Fruit fly (Drosophila melanogaster) whole organism, embryonic: ENCODE data around the gene Spn27A.

Experiments used
- Ada2b ChIP-seq: fragments of 200-800 bp; sonication (Bioruptor generic); IDR thresholded peaks from 2 replicates; pipeline ENCODE4 v1.3.6; 2022; ENCODE audit warnings: missing biosample characterization, missing genetic modification characterization
- Atf3 ChIP-seq: fragments of 200-800 bp; sonication (Bioruptor generic); optimal IDR thresholded peaks from 3 replicates; lab custom pipeline; 2016; ENCODE audit warnings: missing biosample characterization, missing genetic modification characterization
- Bteb2 ChIP-seq: fragments of 200-800 bp; sonication (Bioruptor generic); optimal IDR thresholded peaks from 2 replicates; lab custom pipeline; 2016; ENCODE audit warnings: missing biosample characterization, missing genetic modification characterization
- CG10979 ChIP-seq: fragments of 200-800 bp; sonication (Bioruptor generic); optimal IDR thresholded peaks from 2 replicates; lab custom pipeline; 2018; ENCODE audit warnings: missing biosample characterization, mild to moderate bottlenecking, missing genetic modification characterization, moderate library complexity
- CG11398 ChIP-seq: fragments of 200-800 bp; sonication (Bioruptor generic); optimal IDR thresholded peaks from 2 replicates; lab custom pipeline; 2016; ENCODE audit warnings: missing biosample characterization, missing genetic modification characterization
- CG13287 ChIP-seq: fragments of 200-800 bp; sonication (Bioruptor generic); IDR thresholded peaks from 2 replicates; pipeline ENCODE4 v1.3.6; 2022; ENCODE audit warnings: missing biosample characterization, missing genetic modification characterization; ENCODE audit not compliant: partially characterized antibody
- CG13775 ChIP-seq: fragments of 200-800 bp; sonication (Bioruptor generic); optimal IDR thresholded peaks from 3 replicates; lab custom pipeline; 2017; ENCODE audit warnings: missing biosample characterization, mild to moderate bottlenecking, missing genetic modification characterization
- CG14860 ChIP-seq: fragments of 200-800 bp; sonication (Bioruptor generic); IDR thresholded peaks from 3 replicates; pipeline ENCODE4 v1.3.6; 2022; ENCODE audit warnings: missing biosample characterization, missing genetic modification characterization; ENCODE audit not compliant: partially characterized antibody
- CG1792 ChIP-seq: fragments of 200-800 bp; sonication (Bioruptor generic); optimal IDR thresholded peaks from 2 replicates; lab custom pipeline; 2016; ENCODE audit warnings: missing biosample characterization, missing genetic modification characterization
- CG18599 ChIP-seq: fragments of 200-800 bp; sonication (Bioruptor generic); optimal IDR thresholded peaks from 3 replicates; lab custom pipeline; 2017; ENCODE audit warnings: missing biosample characterization, missing genetic modification characterization, mild to moderate bottlenecking, moderate library complexity, missing genetic modification reagents
- CG18619 ChIP-seq: fragments of 200-800 bp; sonication (Bioruptor generic); optimal IDR thresholded peaks from 3 replicates; lab custom pipeline; 2017; ENCODE audit warnings: missing biosample characterization, mild to moderate bottlenecking, missing genetic modification characterization
- CG2120 ChIP-seq: fragments of 200-800 bp; sonication (Bioruptor generic); optimal IDR thresholded peaks from 3 replicates; lab custom pipeline; 2016; ENCODE audit warnings: missing biosample characterization, missing genetic modification characterization
- CG3281 ChIP-seq: fragments of 200-800 bp; sonication (Bioruptor generic); optimal IDR thresholded peaks from 3 replicates; lab custom pipeline; 2017; ENCODE audit warnings: missing biosample characterization, mild to moderate bottlenecking, missing genetic modification characterization
- CG3407 ChIP-seq: fragments of 200-800 bp; sonication (Bioruptor generic); optimal IDR thresholded peaks from 2 replicates; lab custom pipeline; 2018; ENCODE audit warnings: missing biosample characterization, mild to moderate bottlenecking, missing genetic modification characterization
- CG4707 ChIP-seq: fragments of 200-800 bp; sonication (Bioruptor generic); optimal IDR thresholded peaks from 2 replicates; lab custom pipeline; 2018; ENCODE audit warnings: missing biosample characterization, mild to moderate bottlenecking, missing genetic modification characterization, moderate library complexity
- CG4854 ChIP-seq: fragments of 200-800 bp; sonication (Bioruptor generic); optimal IDR thresholded peaks from 2 replicates; lab custom pipeline; 2016; ENCODE audit warnings: missing biosample characterization, missing genetic modification characterization, inconsistent platforms
- CG6272 ChIP-seq: fragments of 200-800 bp; sonication (Bioruptor generic); IDR thresholded peaks from 2 replicates; pipeline ENCODE4 v1.3.6; 2022; ENCODE audit warnings: missing biosample characterization, missing genetic modification characterization
- CG6854 ChIP-seq: fragments of 200-800 bp; sonication (Bioruptor generic); optimal IDR thresholded peaks from 3 replicates; lab custom pipeline; 2017; ENCODE audit warnings: missing biosample characterization, mild to moderate bottlenecking, missing genetic modification characterization
- Dbx ChIP-seq: fragments of 200-800 bp; sonication (Bioruptor generic); IDR thresholded peaks from 3 replicates; pipeline ENCODE4 v1.3.6; 2022; ENCODE audit warnings: missing biosample characterization, missing genetic modification characterization
- Deaf1 ChIP-seq: fragments of 200-800 bp; optimal IDR thresholded peaks from 3 replicates; lab custom pipeline; 2019; ENCODE audit warnings: missing biosample characterization, mild to moderate bottlenecking, missing genetic modification characterization, moderate library complexity
- Dip3 ChIP-seq: fragments of 200-800 bp; sonication (Bioruptor generic); optimal IDR thresholded peaks from 3 replicates; lab custom pipeline; 2016; ENCODE audit warnings: missing biosample characterization, missing genetic modification characterization
- Fer3 ChIP-seq: fragments of 200-800 bp; sonication (Bioruptor generic); optimal IDR thresholded peaks from 2 replicates; lab custom pipeline; 2018; ENCODE audit warnings: missing biosample characterization, mild to moderate bottlenecking, missing genetic modification characterization, moderate library complexity
- Gug ChIP-seq: fragments of 200-800 bp; sonication (Bioruptor generic); IDR thresholded peaks from 4 replicates; pipeline ENCODE4 v1.3.6; 2022; ENCODE audit warnings: missing biosample characterization, missing genetic modification characterization
- Lhr ChIP-seq: fragments of 200-800 bp; sonication (Bioruptor generic); optimal IDR thresholded peaks from 3 replicates; lab custom pipeline; 2017; ENCODE audit warnings: mild to moderate bottlenecking, missing biosample characterization, missing genetic modification reagents, missing genetic modification characterization
- Med ChIP-seq: fragments of 200-800 bp; sonication (Bioruptor generic); peaks from one replicate; lab custom pipeline; 2016; ENCODE audit warnings: missing biosample characterization, missing genetic modification characterization, mild to moderate bottlenecking, inconsistent platforms, moderate library complexity
- Meics ChIP-seq: fragments of 200-800 bp; sonication (Bioruptor generic); optimal IDR thresholded peaks from 2 replicates; lab custom pipeline; 2017; ENCODE audit warnings: missing biosample characterization, mild to moderate bottlenecking, missing genetic modification characterization
- Mrtf ChIP-seq: fragments of 200-800 bp; sonication (Bioruptor generic); IDR thresholded peaks from 3 replicates; pipeline ENCODE4 v1.3.6; 2022; ENCODE audit warnings: missing biosample characterization, missing genetic modification characterization
- NfI ChIP-seq: fragments of 200-800 bp; sonication (Bioruptor generic); optimal IDR thresholded peaks from 3 replicates; lab custom pipeline; 2018; ENCODE audit warnings: missing biosample characterization, mild to moderate bottlenecking, missing genetic modification characterization, moderate library complexity
- Oli ChIP-seq: fragments of 200-800 bp; sonication (Bioruptor generic); optimal IDR thresholded peaks from 2 replicates; lab custom pipeline; 2018; ENCODE audit warnings: missing biosample characterization, mild to moderate bottlenecking, missing genetic modification characterization, moderate library complexity
- dysf ChIP-seq: fragments of 200-800 bp; sonication (Bioruptor generic); IDR thresholded peaks from 3 replicates; pipeline ENCODE4 v1.3.6; 2022; ENCODE audit warnings: missing biosample characterization, missing genetic modification characterization
- esg ChIP-seq: fragments of 200-800 bp; sonication (Bioruptor generic); conservative IDR thresholded peaks from 2 replicates; pipeline ENCODE4 v1.3.6; 2022; ENCODE audit warnings: missing biosample characterization, missing genetic modification characterization
- ftz-f1 ChIP-seq: fragments of 200-800 bp; sonication (Bioruptor generic); optimal IDR thresholded peaks from 2 replicates; lab custom pipeline; 2016; ENCODE audit warnings: missing biosample characterization, missing genetic modification characterization
- grau ChIP-seq: fragments of 200-800 bp; optimal IDR thresholded peaks from 3 replicates; lab custom pipeline; 2019; ENCODE audit warnings: missing biosample characterization, mild to moderate bottlenecking, missing genetic modification characterization, moderate library complexity
- her ChIP-seq: fragments of 200-800 bp; sonication (Bioruptor generic); optimal IDR thresholded peaks from 2 replicates; lab custom pipeline; 2016; ENCODE audit warnings: missing biosample characterization, missing genetic modification characterization
- inv ChIP-seq: fragments of 200-800 bp; sonication (Bioruptor generic); IDR thresholded peaks from 2 replicates; pipeline ENCODE4 v1.3.6; 2022; ENCODE audit warnings: missing biosample characterization, missing genetic modification characterization; ENCODE audit not compliant: partially characterized antibody
- jigr1 ChIP-seq: fragments of 200-800 bp; sonication (Bioruptor generic); IDR thresholded peaks from 3 replicates; pipeline ENCODE4 v1.3.6; 2022; ENCODE audit warnings: missing biosample characterization, missing genetic modification characterization
- lola ChIP-seq, 3 experiments: fragments of >200 bp in 2 of 3; fragments of 200-800 bp in 1 of 3; sonication (Bioruptor generic) in 1 of 3; optimal IDR thresholded peaks; 2 replicates each; lab custom pipeline; 2017 to 2019; ENCODE audit warnings: missing biosample characterization in 3 of 3, missing genetic modification characterization in 3 of 3, mild to moderate bottlenecking in 1 of 3, moderate library complexity in 1 of 3
- mirr ChIP-seq: fragments of 200-800 bp; sonication (Bioruptor generic); optimal IDR thresholded peaks from 3 replicates; lab custom pipeline; 2018; ENCODE audit warnings: missing biosample characterization, mild to moderate bottlenecking, missing genetic modification characterization
- mld ChIP-seq: fragments of 200-800 bp; sonication (Bioruptor generic); IDR thresholded peaks from 3 replicates; pipeline ENCODE4 v1.3.6; 2022; ENCODE audit warnings: missing biosample characterization, missing genetic modification characterization; ENCODE audit not compliant: partially characterized antibody
- nerfin-2 ChIP-seq: fragments of 200-800 bp; sonication (Bioruptor generic); IDR thresholded peaks from 2 replicates; pipeline ENCODE4 v1.3.6; 2022; ENCODE audit warnings: missing biosample characterization, missing genetic modification characterization; ENCODE audit not compliant: partially characterized antibody
- pb ChIP-seq: fragments of 200-800 bp; sonication (Bioruptor generic); optimal IDR thresholded peaks from 3 replicates; lab custom pipeline; 2016; ENCODE audit warnings: missing biosample characterization, missing genetic modification characterization
- pros ChIP-seq: fragments of 200-800 bp; sonication (Bioruptor generic); optimal IDR thresholded peaks from 3 replicates; lab custom pipeline; 2019; ENCODE audit warnings: missing biosample characterization, mild to moderate bottlenecking, missing genetic modification characterization, moderate library complexity
- row ChIP-seq: fragments of 200-800 bp; sonication (Bioruptor generic); IDR thresholded peaks from 3 replicates; pipeline ENCODE4 v1.3.6; 2022; ENCODE audit warnings: missing biosample characterization, missing genetic modification characterization
- sd ChIP-seq: fragments of 200-800 bp; sonication (Bioruptor generic); optimal IDR thresholded peaks from 3 replicates; lab custom pipeline; 2018; ENCODE audit warnings: missing biosample characterization, mild to moderate bottlenecking, missing genetic modification characterization, moderate library complexity
- sens ChIP-seq: fragments of 200-800 bp; sonication (Bioruptor generic); peaks from one replicate; lab custom pipeline; 2016; ENCODE audit warnings: missing biosample characterization, missing genetic modification characterization
- seq ChIP-seq: fragments of 200-800 bp; sonication (Bioruptor generic); IDR thresholded peaks from 2 replicates; pipeline ENCODE4 v1.3.6; 2022; ENCODE audit warnings: missing biosample characterization, missing genetic modification characterization
- sob ChIP-seq: fragments of 200-800 bp; sonication (Bioruptor generic); IDR thresholded peaks from 2 replicates; pipeline ENCODE4 v1.3.6; 2022; ENCODE audit warnings: missing biosample characterization, missing genetic modification characterization
- tgo ChIP-seq: fragments of 200-800 bp; sonication (Bioruptor generic); IDR thresholded peaks from 3 replicates; pipeline ENCODE4 v1.3.6; 2022; ENCODE audit warnings: missing biosample characterization, missing genetic modification characterization
- ttk ChIP-seq: fragments of 200-800 bp; sonication (Bioruptor generic); IDR thresholded peaks from 2 replicates; pipeline ENCODE4 v2.1.2; 2022; ENCODE audit warnings: missing biosample characterization, missing genetic modification characterization

Gene Spn27A

DNA sequence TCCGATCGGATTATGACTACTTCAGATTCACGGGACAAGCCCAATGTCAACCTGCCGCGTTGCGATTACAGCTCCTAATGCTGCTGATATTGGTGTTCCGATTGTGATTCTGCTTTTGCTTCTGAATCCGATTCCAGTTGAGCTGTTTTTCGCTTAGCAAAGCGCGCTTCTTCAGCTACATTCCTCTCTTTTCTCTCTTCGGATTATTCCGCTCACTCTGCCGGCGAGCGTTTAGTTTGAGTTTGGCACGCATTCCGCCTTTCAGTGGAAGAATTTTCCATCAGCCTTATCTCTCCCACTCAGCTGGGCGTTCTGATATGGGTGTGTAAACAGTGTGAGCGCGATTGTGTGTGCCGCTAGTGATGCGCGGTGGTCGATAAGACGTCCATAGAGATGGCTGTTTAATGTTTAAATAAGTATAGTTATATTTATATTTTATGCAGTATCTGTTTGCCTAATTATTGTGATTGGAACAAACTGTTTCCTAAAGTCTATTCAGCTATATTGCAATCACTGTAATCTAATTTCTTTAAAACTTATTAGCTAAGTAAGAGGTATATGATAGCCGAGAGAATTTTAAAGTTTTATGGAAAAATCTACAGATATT lies 5.3 kb downstream of the Spn27A start, which contains the start of gene Galt (continued):
- peak; percentile 22 for TF ChIP-seq ftz-f1 (GFP tag; lab: Kevin White, UChicago)
- peak; percentile 24; the same call in 1 of the 3 replicates for TF ChIP-seq dysf (GFP tag; lab: Robert Waterston, UW)
- peak; percentile 59; the same call in 1 of the 2 replicates for TF ChIP-seq sob (GFP tag; lab: Robert Waterston, UW)
- TF ChIP-seq tgo (GFP tag; lab: Robert Waterston, UW), result peak; percentile 39; the same call in 1 of the 3 replicates
- peak; percentile 52; the same call in 1 of the 2 replicates for TF ChIP-seq inv (GFP tag; lab: Robert Waterston, UW)
- TF ChIP-seq Lhr, result peak; percentile 5
- TF ChIP-seq CG13287, result peak; percentile 81
- TF ChIP-seq Meics, result peak; percentile 26
- TF ChIP-seq Ada2b, result peak; percentile 21; the same call in 1 of the 2 replicates
- TF ChIP-seq CG3407 (GFP tag; lab: Kevin White, UChicago), result no peak
- TF ChIP-seq Dip3 (GFP tag; lab: Kevin White, UChicago), result no peak
- TF ChIP-seq NfI (GFP tag; lab: Kevin White, UChicago), result peak; percentile 20
- TF ChIP-seq CG11398 (GFP tag; lab: Kevin White, UChicago), result no peak
- no peak for TF ChIP-seq Mrtf
- TF ChIP-seq pb (GFP tag; lab: Kevin White, UChicago), result no peak
- no peak for TF ChIP-seq Oli (tag; lab: Kevin White, UChicago)
- TF ChIP-seq Fer3, result peak; percentile 2
- TF ChIP-seq mirr, result peak; percentile 54
- peak; percentile 86 for TF ChIP-seq nerfin-2
- TF ChIP-seq grau (tag; lab: Kevin White, UChicago), result peak; percentile 50
- TF ChIP-seq sens (GFP tag; lab: Kevin White, UChicago), result peak; percentile 90
- TF ChIP-seq jigr1 (GFP tag; lab: Robert Waterston, UW), result no peak
- no peak for TF ChIP-seq CG18619 (GFP tag; lab: Kevin White, UChicago)
- no peak for TF ChIP-seq seq (GFP tag; lab: Robert Waterston, UW)
- no peak for TF ChIP-seq esg (GFP tag; lab: Robert Waterston, UW)
- TF ChIP-seq mld (GFP tag; lab: Robert Waterston, UW), result peak; percentile 47; the same call in 1 of the 3 replicates
- TF ChIP-seq CG2120, result peak; percentile 59
- no peak for TF ChIP-seq CG1792 (GFP tag; lab: Kevin White, UChicago)
- peak; percentile 2 for TF ChIP-seq Bteb2 (GFP tag; lab: Kevin White, UChicago)
- TF ChIP-seq CG18599 (GFP tag; lab: Kevin White, UChicago), result peak; percentile 21
- peak; percentile 50 for TF ChIP-seq CG6854 (GFP tag; lab: Kevin White, UChicago)
- TF ChIP-seq pros (GFP tag; lab: Kevin White, UChicago), result peak; percentile 57
- TF ChIP-seq Atf3 (GFP tag; lab: Kevin White, UChicago), result no peak
- TF ChIP-seq CG4854 (GFP tag; lab: Kevin White, UChicago), result no peak
- TF ChIP-seq Dbx (GFP tag; lab: Robert Waterston, UW), result no peak; the same call in 2 of the 3 replicates
- peak; percentile 37 for TF ChIP-seq Deaf1 (tag; lab: Kevin White, UChicago)
- no peak for TF ChIP-seq ttk (GFP tag; lab: Robert Waterston, UW)
- TF ChIP-seq sd (tag; lab: Kevin White, UChicago), result peak; percentile 99
- TF ChIP-seq Gug, result no peak
- peak in 1 of 3 experiments; percentile 31 for TF ChIP-seq lola (GFP tag; optimal IDR thresholded peaks at IDR 0.05; lab: Kevin White, UChicago)
- peak; percentile 78 for TF ChIP-seq Med (GFP tag; lab: Kevin White, UChicago)
- peak; percentile 78 for TF ChIP-seq row
- TF ChIP-seq CG6272 (GFP tag; lab: Robert Waterston, UW), result peak; percentile 21; the same call in 1 of the 2 replicates
- TF ChIP-seq CG10979 (tag; lab: Kevin White, UChicago), result peak; percentile 32
- no peak for TF ChIP-seq her (GFP tag; lab: Kevin White, UChicago)
- TF ChIP-seq CG13775 (GFP tag; lab: Kevin White, UChicago), result peak; percentile 22
- TF ChIP-seq CG4707, result peak; percentile 2
- peak; percentile 90 for TF ChIP-seq CG14860
- peak; percentile 44 for TF ChIP-seq CG3281
